Fruit fly (Drosophila melanogaster) whole organism, wandering third instar larva: ENCODE data around the gene CG46399.

ENCODE experiments used
- ey ChIP-seq: fragments of 200-800 bp; sonication (Bioruptor generic); optimal IDR thresholded peaks from 2 replicates; lab custom pipeline; 2016; ENCODE audit warnings: missing biosample characterization, missing genetic modification characterization
- lola ChIP-seq: fragments of >200 bp; optimal IDR thresholded peaks from 2 replicates; lab custom pipeline; 2017; ENCODE audit warnings: missing biosample characterization, missing genetic modification characterization
- usp ChIP-seq: fragments of >200 bp; optimal IDR thresholded peaks from 2 replicates; lab custom pipeline; 2017; ENCODE audit warnings: missing biosample characterization, missing genetic modification characterization

- TF ChIP-seq lola (GFP tag; lab: Kevin White, UChicago), result no peak
- TF ChIP-seq usp, result no peak
- TF ChIP-seq ey (GFP tag; lab: Kevin White, UChicago), result no peak
Measured at dm6 chrX:14885554-14885953, 26.5 kb downstream of the CG46399 start.
